Worm (Caenorhabditis elegans): ENCODE measurements around the gene F21C10.4.

DNA sequence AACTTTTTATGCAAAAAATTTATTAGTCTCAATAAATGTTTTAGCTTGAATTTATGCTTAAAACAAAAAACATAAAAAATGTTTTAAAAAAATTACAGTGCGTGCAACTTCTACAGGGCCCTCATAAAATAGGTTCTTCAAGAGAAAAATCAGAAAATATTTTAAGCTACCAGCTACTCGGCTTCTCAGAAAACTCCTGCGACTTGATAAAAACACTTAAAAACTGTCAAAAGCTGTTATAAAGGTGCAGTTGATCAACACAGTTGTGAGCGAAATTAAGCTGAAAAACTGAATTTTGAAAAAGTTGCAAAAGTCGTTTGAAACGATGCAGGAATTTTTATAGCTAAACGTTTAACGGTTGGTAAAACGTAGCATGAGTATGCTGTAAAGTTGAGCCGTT, 37.7 kb upstream of the F21C10.4 start:
- no peak for TF ChIP-seq mml-1 (tag; optimal IDR thresholded peaks at IDR 0.05)
- no peak for TF ChIP-seq R02D3.7 (tag; optimal IDR thresholded peaks at IDR 0.05)
- TF ChIP-seq lin-39 (tag; optimal IDR thresholded peaks at IDR 0.05): no peak
- TF ChIP-seq ceh-28 (tag; optimal IDR thresholded peaks at IDR 0.05): no peak
- TF ChIP-seq lin-15B (tag; optimal IDR thresholded peaks at IDR 0.05): no peak
- TF ChIP-seq ztf-4 (tag; optimal IDR thresholded peaks at IDR 0.05): no peak
- no peak for TF ChIP-seq nhr-25 (tag; optimal IDR thresholded peaks at IDR 0.05)
- peak; percentile 10 for TF ChIP-seq snpc-4 (tag; optimal IDR thresholded peaks at IDR 0.05)
- TF ChIP-seq skn-1 (tag; optimal IDR thresholded peaks at IDR 0.05): no peak
